Fruit fly (Drosophila melanogaster): ENCODE results near the gene CG12011.

CG12011 gene

dm6 chr3L:1647276-1647919 lies 47.0 kb upstream of the CG12011 start, which contains the start of the genes CG17249 and Bro:
TSS of gene CG17249 (minus strand) at chr3L:1647464.
TSS of gene Bro (plus strand) at chr3L:1647869.
- no peak for TF ChIP-seq klu (GFP tag; IDR thresholded peaks at IDR 0.05)
- TF ChIP-seq CG7745 (tag; optimal IDR thresholded peaks at IDR 0.05): no peak
- TF ChIP-seq CG17361 (GFP tag; IDR thresholded peaks at IDR 0.05): no peak
- TF ChIP-seq CG12155 (GFP tag; optimal IDR thresholded peaks at IDR 0.05): peak; percentile 43
- no peak for TF ChIP-seq CG11504 (tag; optimal IDR thresholded peaks at IDR 0.05)
- peak; percentile 63 for TF ChIP-seq CG4282 (GFP tag; optimal IDR thresholded peaks at IDR 0.05)
- TF ChIP-seq vvl (GFP tag; IDR thresholded peaks at IDR 0.05): peak; percentile 72
- peak; percentile 62 for TF ChIP-seq CG4617 (GFP tag; optimal IDR thresholded peaks at IDR 0.05; ENCODE audit: borderline replicate concordance)
- TF ChIP-seq Elba2 (GFP tag; optimal IDR thresholded peaks at IDR 0.05): peak; percentile 91
- TF ChIP-seq CG1233 (GFP tag; optimal IDR thresholded peaks at IDR 0.05): no peak
- TF ChIP-seq Stat92E (GFP tag; optimal IDR thresholded peaks at IDR 0.05): no peak
- TF ChIP-seq abd-A (tag; optimal IDR thresholded peaks at IDR 0.05): no peak
- no peak for TF ChIP-seq slp2 (GFP tag; optimal IDR thresholded peaks at IDR 0.05)
- peak; percentile 32 for TF ChIP-seq CoRest (tag; optimal IDR thresholded peaks at IDR 0.05)
- TF ChIP-seq NFAT (GFP tag; IDR thresholded peaks at IDR 0.05): peak; percentile 40; the same call in 1 of the 2 replicates
- TF ChIP-seq Dref (GFP tag; IDR thresholded peaks at IDR 0.05): peak; percentile 40; the same call in 1 of the 2 replicates
- TF ChIP-seq bowl (GFP tag; IDR thresholded peaks at IDR 0.05): no peak
- peak; percentile 53 for TF ChIP-seq gfzf (GFP tag; optimal IDR thresholded peaks at IDR 0.05)
- TF ChIP-seq shn (GFP tag; optimal IDR thresholded peaks at IDR 0.05): peak; percentile 46
- no peak for TF ChIP-seq p53 (GFP tag; optimal IDR thresholded peaks at IDR 0.05)
- TF ChIP-seq CG8924 (tag; optimal IDR thresholded peaks at IDR 0.05): peak; percentile 37
- TF ChIP-seq Jarid2 (GFP tag; optimal IDR thresholded peaks at IDR 0.05): no peak
- TF ChIP-seq Hsf (GFP tag; optimal IDR thresholded peaks at IDR 0.05): peak; percentile 45
- no peak for TF ChIP-seq CG6272 (GFP tag; IDR thresholded peaks at IDR 0.05)
- TF ChIP-seq CG43689 (GFP tag; IDR thresholded peaks at IDR 0.05): no peak
- TF ChIP-seq Hr78 (GFP tag; optimal IDR thresholded peaks at IDR 0.05): no peak
- no peak for TF ChIP-seq CG13296 (GFP tag; optimal IDR thresholded peaks at IDR 0.05)
- no peak for TF ChIP-seq CkIIα-i1 (GFP tag; IDR thresholded peaks at IDR 0.05)
- TF ChIP-seq CG30020 (tag; optimal IDR thresholded peaks at IDR 0.05): no peak
- TF ChIP-seq tgo (GFP tag; IDR thresholded peaks at IDR 0.05): no peak
- no peak for TF ChIP-seq CG7963 (GFP tag; IDR thresholded peaks at IDR 0.05; ENCODE audit: partially characterized antibody)
- peak; percentile 75 for TF ChIP-seq slbo (GFP tag; IDR thresholded peaks at IDR 0.05)
- no peak for TF ChIP-seq CG10366 (GFP tag; IDR thresholded peaks at IDR 0.05)
- peak; percentile 61 for TF ChIP-seq Bgb (GFP tag; IDR thresholded peaks at IDR 0.05; ENCODE audit: partially characterized antibody)
- peak; percentile 59 for TF ChIP-seq CG7786 (GFP tag; optimal IDR thresholded peaks at IDR 0.05)
- peak; percentile 59 for TF ChIP-seq CG12769 (tag; optimal IDR thresholded peaks at IDR 0.05)
- TF ChIP-seq BEAF-32 (GFP tag; optimal IDR thresholded peaks at IDR 0.05): peak; percentile 39
- no peak for TF ChIP-seq D (optimal IDR thresholded peaks at IDR 0.05)
- TF ChIP-seq D (GFP tag; optimal IDR thresholded peaks at IDR 0.05): no peak
- no peak for TF ChIP-seq CG10147 (GFP tag; optimal IDR thresholded peaks at IDR 0.05)
- TF ChIP-seq sens (GFP tag): peak; percentile 55
- TF ChIP-seq crol (GFP tag; IDR thresholded peaks at IDR 0.05): no peak
- no peak for TF ChIP-seq Six4 (GFP tag; optimal IDR thresholded peaks at IDR 0.05)
- TF ChIP-seq br (optimal IDR thresholded peaks at IDR 0.05): no peak
- TF ChIP-seq CG4360 (GFP tag; IDR thresholded peaks at IDR 0.05): no peak
- 0 out of 3 replicates have a peak, but pooled peaks have one; percentile 39 for TF ChIP-seq Dbx (GFP tag; IDR thresholded peaks at IDR 0.05)
- TF ChIP-seq inv (GFP tag; IDR thresholded peaks at IDR 0.05; ENCODE audit: partially characterized antibody): peak; percentile 29; the same call in 1 of the 2 replicates
- TF ChIP-seq CG18764 (GFP tag; optimal IDR thresholded peaks at IDR 0.05): no peak
- TF ChIP-seq CG10543 (GFP tag; optimal IDR thresholded peaks at IDR 0.05): no peak
- TF ChIP-seq chinmo (GFP tag; IDR thresholded peaks at IDR 0.05; ENCODE audit: partially characterized antibody): peak; percentile 53; the same call in 1 of the 4 replicates
